Worm (Caenorhabditis elegans) whole organism, L2 larva: ENCODE data around the gene spe-43.

ENCODE experiments used
- ama-1 ChIP-seq: fragments of 150-350 bp; optimal IDR thresholded peaks from 2 replicates; lab custom pipeline; 2018; ENCODE audit warnings: inconsistent platforms
- fos-1 ChIP-seq: fragments of 150-350 bp; optimal IDR thresholded peaks from 2 replicates; lab custom pipeline; 2014; ENCODE audit warnings: missing biosample characterization, missing genetic modification characterization
- lin-13 ChIP-seq: fragments of 150-350 bp; optimal IDR thresholded peaks from 2 replicates; lab custom pipeline; 2014; ENCODE audit warnings: missing biosample characterization, missing genetic modification reagents, missing genetic modification characterization
- nhr-10 ChIP-seq: sonication (generic microtip); optimal IDR thresholded peaks from 2 replicates; lab custom pipeline; 2017; ENCODE audit warnings: missing biosample characterization, missing genetic modification characterization
- nhr-237 ChIP-seq: fragments of 150-350 bp; optimal IDR thresholded peaks from 2 replicates; lab custom pipeline; 2014; ENCODE audit warnings: missing biosample characterization, missing genetic modification characterization
- ztf-11 ChIP-seq: sonication (generic microtip); optimal IDR thresholded peaks from 2 replicates; lab custom pipeline; 2017; ENCODE audit warnings: missing biosample characterization, missing genetic modification characterization

DNA sequence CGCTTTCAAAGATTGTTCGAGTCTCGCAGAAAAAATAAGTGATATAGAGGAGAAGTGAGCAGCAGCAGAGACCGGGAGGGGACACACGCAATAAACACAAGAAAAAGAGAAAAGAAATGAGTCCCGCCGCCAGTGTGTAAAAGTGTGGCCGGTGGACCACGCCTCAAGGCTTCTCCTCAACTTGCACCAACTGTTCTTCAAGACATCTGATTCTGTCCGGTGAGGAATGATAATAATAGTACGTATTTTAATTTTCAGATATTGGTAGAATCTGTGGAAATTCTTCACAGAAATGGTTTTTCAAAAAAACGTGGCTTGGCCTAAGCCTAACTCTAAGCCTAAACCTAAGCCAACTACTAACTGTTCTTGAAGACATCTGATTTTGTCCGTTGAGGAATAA, 37.1 kb upstream of the spe-43 start, which contains the start of gene lev-1:
- TF ChIP-seq ama-1 (no peak), fos-1 (tag; lab: Kevin White, UChicago) (no peak), ztf-11 (tag; lab: Kevin White, UChicago) (no peak), nhr-10 (no peak), lin-13 (GFP tag; lab: Kevin White, UChicago) (no peak), nhr-237 (tag; lab: Kevin White, UChicago) (no peak)
